Worm (Caenorhabditis elegans) whole organism, L4 larva: ENCODE measurements around the gene Y34B4A.4.

ENCODE experiments used
- F49E8.2 ChIP-seq: sonication (generic microtip); optimal IDR thresholded peaks from 2 replicates; lab custom pipeline; 2016; ENCODE audit warnings: missing compliant biosample characterization, mild to moderate bottlenecking, missing genetic modification characterization, borderline replicate concordance
- aly-2 ChIP-seq: sonication (generic microtip); optimal IDR thresholded peaks from 2 replicates; lab custom pipeline; 2018; ENCODE audit warnings: missing biosample characterization, missing genetic modification characterization
- dmd-9 ChIP-seq: fragments of 200-800 bp; sonication (Bioruptor generic); IDR thresholded peaks from 2 replicates; pipeline ENCODE4 v1.3.6; 2022; ENCODE audit warnings: missing genetic modification reagents, missing genetic modification characterization, missing compliant biosample characterization
- dpl-1 ChIP-seq: fragments of 150-350 bp; optimal IDR thresholded peaks from 2 replicates; lab custom pipeline; 2014; ENCODE audit warnings: missing biosample characterization, missing genetic modification reagents, missing genetic modification characterization
- fkh-10 ChIP-seq: fragments of 150-350 bp; optimal IDR thresholded peaks from 2 replicates; lab custom pipeline; 2014; ENCODE audit warnings: missing biosample characterization, missing genetic modification reagents, missing genetic modification characterization
- nhr-10 ChIP-seq: fragments of 150-350 bp; optimal IDR thresholded peaks from 2 replicates; lab custom pipeline; 2014; ENCODE audit warnings: missing biosample characterization, missing genetic modification characterization
- snpc-4 ChIP-seq: fragments of 150-350 bp; optimal IDR thresholded peaks from 2 replicates; lab custom pipeline; 2014; ENCODE audit warnings: missing biosample characterization, missing genetic modification characterization
- unc-39 ChIP-seq: sonication (generic microtip); optimal IDR thresholded peaks from 2 replicates; lab custom pipeline; 2017; ENCODE audit warnings: missing biosample characterization, missing genetic modification characterization
- zag-1 ChIP-seq: fragments of 150-350 bp; optimal IDR thresholded peaks from 2 replicates; lab custom pipeline; 2014; ENCODE audit warnings: missing biosample characterization, missing genetic modification characterization
- zip-11 ChIP-seq: fragments of 200-800 bp; sonication (Bioruptor generic); IDR thresholded peaks from 2 replicates; pipeline ENCODE4 v1.3.6; 2022; ENCODE audit warnings: missing genetic modification characterization, missing compliant biosample characterization

DNA sequence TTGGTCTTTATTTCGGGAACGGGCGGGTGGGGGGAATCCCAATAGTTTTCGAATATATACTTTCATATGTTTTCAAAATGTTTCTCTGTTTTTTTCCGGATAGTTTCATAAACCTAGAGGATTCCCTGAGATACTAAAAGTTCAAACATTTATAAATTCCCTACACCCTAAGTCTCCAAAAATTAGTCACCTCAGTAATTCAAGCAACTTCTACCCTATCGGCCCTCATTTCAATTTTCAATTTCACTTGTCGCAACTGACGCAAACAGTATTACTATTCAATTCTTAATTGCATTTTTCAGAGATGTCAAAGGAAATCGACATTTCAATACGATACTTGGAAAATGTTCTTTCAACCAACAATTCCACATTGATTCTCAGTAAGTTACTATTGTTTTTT lies at the start of gene Y34B4A.4:
- TF ChIP-seq zip-11 (GFP tag; lab: Robert Waterston, UW), result no peak
- TF ChIP-seq zag-1 (tag; lab: Kevin White, UChicago), result no peak
- TF ChIP-seq F49E8.2 (tag; lab: Kevin White, UChicago), result no peak
- no peak for TF ChIP-seq dmd-9 (GFP tag; lab: Robert Waterston, UW)
- no peak for TF ChIP-seq snpc-4 (tag; lab: Kevin White, UChicago)
- TF ChIP-seq fkh-10 (GFP tag; lab: Kevin White, UChicago), result no peak
- TF ChIP-seq unc-39 (tag; lab: Kevin White, UChicago), result no peak
- TF ChIP-seq nhr-10, result no peak
- no peak for TF ChIP-seq dpl-1 (GFP tag; lab: Kevin White, UChicago)
- no peak for TF ChIP-seq aly-2
